Worm (Caenorhabditis elegans) whole organism, L4 larva: ENCODE measurements around the gene F07C3.3.

Experiments
- D1046.2 ChIP-seq: fragments of 200-800 bp; sonication (Bioruptor generic); IDR thresholded peaks from 2 replicates; pipeline ENCODE4 v1.3.6; 2022; ENCODE audit warnings: missing genetic modification characterization, missing compliant biosample characterization
- F37D6.2 ChIP-seq: sonication (generic microtip); optimal IDR thresholded peaks from 2 replicates; lab custom pipeline; 2016; ENCODE audit warnings: mild to moderate bottlenecking, missing genetic modification characterization, missing compliant biosample characterization
- F44E2.7 ChIP-seq: fragments of 200-800 bp; sonication (Bioruptor generic); IDR thresholded peaks from 2 replicates; pipeline ENCODE4 v2.1.2; 2022; ENCODE audit warnings: missing genetic modification characterization, missing compliant biosample characterization
- F49E8.2 ChIP-seq: sonication (generic microtip); optimal IDR thresholded peaks from 2 replicates; lab custom pipeline; 2016; ENCODE audit warnings: missing compliant biosample characterization, mild to moderate bottlenecking, missing genetic modification characterization, borderline replicate concordance
- Y48G9A.11 ChIP-seq: fragments of 200-800 bp; sonication (Bioruptor generic); IDR thresholded peaks from 2 replicates; pipeline ENCODE4 v1.3.6; 2022; ENCODE audit warnings: missing genetic modification reagents, missing genetic modification characterization, missing compliant biosample characterization
- Y5F2A.4 ChIP-seq: fragments of 200-800 bp; sonication (Bioruptor generic); optimal IDR thresholded peaks from 2 replicates; lab custom pipeline; 2018; ENCODE audit warnings: mild to moderate bottlenecking, missing genetic modification characterization, missing compliant biosample characterization
- aha-1 ChIP-seq: fragments of 150-350 bp; peaks from one replicate; lab custom pipeline; 2014; ENCODE audit warnings: missing biosample characterization, missing genetic modification characterization
- aly-2 ChIP-seq: sonication (generic microtip); optimal IDR thresholded peaks from 2 replicates; lab custom pipeline; 2018; ENCODE audit warnings: missing biosample characterization, missing genetic modification characterization
- ama-1 ChIP-seq: fragments of 150-350 bp; optimal IDR thresholded peaks from 2 replicates; lab custom pipeline; 2014; ENCODE audit warnings: inconsistent platforms, mixed read lengths
- ceh-28 ChIP-seq: fragments of 150-350 bp; optimal IDR thresholded peaks from 2 replicates; lab custom pipeline; 2014; ENCODE audit warnings: missing biosample characterization, missing genetic modification reagents, missing genetic modification characterization
- ces-1 ChIP-seq: fragments of 150-350 bp; sonication (generic microtip); optimal IDR thresholded peaks from 4 replicates; lab custom pipeline; 2014; ENCODE audit warnings: missing biosample characterization, missing genetic modification reagents, missing genetic modification characterization
- ctbp-1 ChIP-seq: fragments of 200-800 bp; sonication (Bioruptor generic); IDR thresholded peaks from 2 replicates; pipeline ENCODE4 v1.3.6; 2022; ENCODE audit warnings: missing genetic modification reagents, missing genetic modification characterization, missing compliant biosample characterization
- dmd-8 ChIP-seq: fragments of 200-800 bp; sonication (Bioruptor generic); IDR thresholded peaks from 2 replicates; pipeline ENCODE4 v1.3.6; 2022; ENCODE audit warnings: missing genetic modification characterization, missing compliant biosample characterization
- dpl-1 ChIP-seq: fragments of 150-350 bp; optimal IDR thresholded peaks from 2 replicates; lab custom pipeline; 2014; ENCODE audit warnings: missing biosample characterization, missing genetic modification reagents, missing genetic modification characterization
- duxl-1 ChIP-seq: sonication (generic microtip); optimal IDR thresholded peaks from 2 replicates; lab custom pipeline; 2016; ENCODE audit warnings: mild to moderate bottlenecking, missing genetic modification characterization, moderate library complexity, missing compliant biosample characterization; ENCODE audit not compliant: poor library complexity
- dve-1 ChIP-seq: sonication (generic microtip); optimal IDR thresholded peaks from 2 replicates; lab custom pipeline; 2017; ENCODE audit warnings: antibody characterized with exemption, mild to moderate bottlenecking, missing genetic modification characterization, missing compliant biosample characterization; ENCODE audit not compliant: insufficient read depth
- fkh-10 ChIP-seq: fragments of 150-350 bp; optimal IDR thresholded peaks from 2 replicates; lab custom pipeline; 2014; ENCODE audit warnings: missing biosample characterization, missing genetic modification reagents, missing genetic modification characterization
- gei-8 ChIP-seq: fragments of 200-800 bp; sonication (Bioruptor generic); optimal IDR thresholded peaks from 2 replicates; lab custom pipeline; 2018; ENCODE audit warnings: mild to moderate bottlenecking, missing genetic modification characterization, missing compliant biosample characterization
- hlh-11 ChIP-seq: fragments of 200-800 bp; sonication (Bioruptor generic); optimal IDR thresholded peaks from 2 replicates; lab custom pipeline; 2018; ENCODE audit warnings: mild to moderate bottlenecking, missing genetic modification characterization, missing compliant biosample characterization
- hlh-30 ChIP-seq: sonication (generic microtip); optimal IDR thresholded peaks from 2 replicates; lab custom pipeline; 2017; ENCODE audit warnings: antibody characterized with exemption, mild to moderate bottlenecking, missing genetic modification characterization, missing compliant biosample characterization; ENCODE audit not compliant: insufficient read depth
- hmg-1.1 ChIP-seq: fragments of 200-800 bp; sonication (Bioruptor generic); IDR thresholded peaks from 2 replicates; pipeline ENCODE4 v1.3.6; 2022; ENCODE audit warnings: missing genetic modification reagents, missing genetic modification characterization, missing compliant biosample characterization
- lim-7 ChIP-seq: fragments of 200-800 bp; sonication (Bioruptor generic); IDR thresholded peaks from 2 replicates; pipeline ENCODE4 v1.3.6; 2022; ENCODE audit warnings: missing genetic modification characterization, missing compliant biosample characterization
- lin-1 ChIP-seq: fragments of 200-800 bp; sonication (Bioruptor generic); IDR thresholded peaks from 2 replicates; pipeline ENCODE4 v1.3.6; 2022; ENCODE audit warnings: missing genetic modification reagents, missing genetic modification characterization, missing compliant biosample characterization
- lin-15B ChIP-seq: fragments of 150-350 bp; sonication (generic microtip); optimal IDR thresholded peaks from 3 replicates; lab custom pipeline; 2014; ENCODE audit warnings: missing biosample characterization, missing genetic modification characterization
- lin-38 ChIP-seq: fragments of 200-800 bp; sonication (Bioruptor generic); IDR thresholded peaks from 2 replicates; pipeline ENCODE4 v1.3.6; 2022; ENCODE audit warnings: missing genetic modification reagents, missing genetic modification characterization, missing compliant biosample characterization
- lsy-2 ChIP-seq, 2 experiments: fragments of 150-350 bp in 1 of 2; sonication (generic microtip) in 1 of 2; optimal IDR thresholded peaks; 2 replicates each; lab custom pipeline; 2014 to 2017; ENCODE audit warnings: missing biosample characterization in 2 of 2, missing genetic modification characterization in 2 of 2
- mdl-1 ChIP-seq, 2 experiments: fragments of 150-350 bp in 1 of 2; sonication (generic microtip) in 1 of 2; optimal IDR thresholded peaks; 2 replicates each; lab custom pipeline; 2014 to 2017; ENCODE audit warnings: missing biosample characterization in 2 of 2, missing genetic modification characterization in 2 of 2
- mep-1 ChIP-seq: fragments of 150-350 bp; sonication (generic microtip); optimal IDR thresholded peaks from 3 replicates; lab custom pipeline; 2014; ENCODE audit warnings: missing biosample characterization, missing genetic modification characterization
- mes-2 ChIP-seq: sonication (generic microtip); optimal IDR thresholded peaks from 2 replicates; lab custom pipeline; 2016; ENCODE audit warnings: missing genotype, mild to moderate bottlenecking, missing genetic modification characterization, missing compliant biosample characterization; ENCODE audit not compliant: poor library complexity, severe bottlenecking
- nhr-102 ChIP-seq: sonication (generic microtip); optimal IDR thresholded peaks from 2 replicates; lab custom pipeline; 2016; ENCODE audit warnings: mild to moderate bottlenecking, missing genetic modification characterization, moderate library complexity, missing compliant biosample characterization
- nhr-25 ChIP-seq: sonication (generic microtip); optimal IDR thresholded peaks from 2 replicates; lab custom pipeline; 2017; ENCODE audit warnings: missing genetic modification characterization, mild to moderate bottlenecking, missing compliant biosample characterization, antibody characterized with exemption, moderate library complexity, borderline replicate concordance; ENCODE audit not compliant: insufficient read depth
- nhr-28 ChIP-seq: fragments of 150-350 bp; optimal IDR thresholded peaks from 2 replicates; lab custom pipeline; 2014; ENCODE audit warnings: missing biosample characterization, missing genetic modification characterization
- nhr-41 ChIP-seq: fragments of 200-800 bp; sonication (Bioruptor generic); IDR thresholded peaks from 2 replicates; pipeline ENCODE4 v1.3.6; 2022; ENCODE audit warnings: missing genetic modification reagents, missing genetic modification characterization, missing compliant biosample characterization
- nhr-6 ChIP-seq: fragments of 150-350 bp; optimal IDR thresholded peaks from 2 replicates; lab custom pipeline; 2014; ENCODE audit warnings: missing biosample characterization, missing genetic modification characterization
- nhr-77 ChIP-seq: fragments of 150-350 bp; optimal IDR thresholded peaks from 2 replicates; lab custom pipeline; 2014; ENCODE audit warnings: missing biosample characterization, missing genetic modification characterization
- rbr-2 ChIP-seq: sonication (generic microtip); optimal IDR thresholded peaks from 2 replicates; lab custom pipeline; 2016; ENCODE audit warnings: missing genotype, missing genetic modification characterization, missing compliant biosample characterization
- saeg-2 ChIP-seq: fragments of 200-800 bp; sonication (Bioruptor generic); IDR thresholded peaks from 2 replicates; pipeline ENCODE4 v1.3.6; 2022; ENCODE audit warnings: missing genetic modification reagents, missing genetic modification characterization, missing compliant biosample characterization
- sdz-12 ChIP-seq: fragments of 200-800 bp; sonication (Bioruptor generic); optimal IDR thresholded peaks from 2 replicates; lab custom pipeline; 2018; ENCODE audit warnings: mild to moderate bottlenecking, missing genetic modification characterization, missing compliant biosample characterization
- skn-1 ChIP-seq: fragments of 150-350 bp; optimal IDR thresholded peaks from 2 replicates; lab custom pipeline; 2014; ENCODE audit warnings: missing biosample characterization, missing genetic modification characterization
- snpc-1.2 ChIP-seq: fragments of 200-800 bp; sonication (Bioruptor generic); IDR thresholded peaks from 2 replicates; pipeline ENCODE4 v1.3.6; 2022; ENCODE audit warnings: missing genetic modification reagents, missing genetic modification characterization, missing compliant biosample characterization
- spr-1 ChIP-seq: sonication (generic microtip); optimal IDR thresholded peaks from 2 replicates; lab custom pipeline; 2016; ENCODE audit warnings: mild to moderate bottlenecking, missing genetic modification characterization, missing compliant biosample characterization
- unc-39 ChIP-seq: sonication (generic microtip); optimal IDR thresholded peaks from 2 replicates; lab custom pipeline; 2017; ENCODE audit warnings: missing biosample characterization, missing genetic modification characterization
- zfp-2 ChIP-seq: sonication (generic microtip); optimal IDR thresholded peaks from 2 replicates; lab custom pipeline; 2016; ENCODE audit warnings: mild to moderate bottlenecking, missing genetic modification characterization, missing compliant biosample characterization
- zip-11 ChIP-seq: fragments of 200-800 bp; sonication (Bioruptor generic); IDR thresholded peaks from 2 replicates; pipeline ENCODE4 v1.3.6; 2022; ENCODE audit warnings: missing genetic modification characterization, missing compliant biosample characterization

The F07C3.3 gene

ce11 chrV:9220444-9220843, 11.8 kb downstream of the F07C3.3 start (continued):
- TF ChIP-seq duxl-1 (tag; lab: Kevin White, UChicago), result no peak
- TF ChIP-seq zfp-2 (tag; lab: Kevin White, UChicago), result no peak
- no peak for TF ChIP-seq fkh-10 (GFP tag; lab: Kevin White, UChicago)
- TF ChIP-seq D1046.2 (GFP tag; lab: Robert Waterston, UW), result no peak
- no peak for TF ChIP-seq nhr-102
- TF ChIP-seq F44E2.7, result no peak
- peak; percentile 16 for TF ChIP-seq hlh-11 (tag; lab: Kevin White, UChicago)
- no peak for TF ChIP-seq dve-1 (tag; lab: Kevin White, UChicago)
- no peak for TF ChIP-seq skn-1 (tag; lab: Kevin White, UChicago)
- no peak for TF ChIP-seq dmd-8 (GFP tag; lab: Robert Waterston, UW)
- no peak for TF ChIP-seq spr-1 (tag; lab: Kevin White, UChicago)
- peak; percentile 69 for TF ChIP-seq hlh-30 (tag; lab: Kevin White, UChicago)
- no peak for TF ChIP-seq sdz-12 (GFP tag; lab: Kevin White, UChicago)
- TF ChIP-seq mes-2, result peak; percentile 72
- TF ChIP-seq lin-15B (tag; lab: Kevin White, UChicago), result no peak
- TF ChIP-seq lsy-2 (tag; optimal IDR thresholded peaks at IDR 0.05; lab: Kevin White, UChicago), result peak in 1 of 2 experiments; percentile 51
- TF ChIP-seq ama-1 (lab: Kevin White, UChicago), result peak; percentile 8
- TF ChIP-seq ctbp-1 (GFP tag; lab: Robert Waterston, UW), result no peak
- no peak for TF ChIP-seq zip-11 (GFP tag; lab: Robert Waterston, UW)
- peak; percentile 27 for TF ChIP-seq rbr-2 (tag; lab: Kevin White, UChicago)
- no peak for TF ChIP-seq mdl-1 (tag; optimal IDR thresholded peaks at IDR 0.05; lab: Kevin White, UChicago)
- no peak for TF ChIP-seq lin-1 (GFP tag; lab: Robert Waterston, UW)
- TF ChIP-seq nhr-41, result no peak
- TF ChIP-seq dpl-1 (GFP tag; lab: Kevin White, UChicago), result peak; percentile 80
- TF ChIP-seq nhr-6 (tag; lab: Kevin White, UChicago), result peak; percentile 64

DNA sequence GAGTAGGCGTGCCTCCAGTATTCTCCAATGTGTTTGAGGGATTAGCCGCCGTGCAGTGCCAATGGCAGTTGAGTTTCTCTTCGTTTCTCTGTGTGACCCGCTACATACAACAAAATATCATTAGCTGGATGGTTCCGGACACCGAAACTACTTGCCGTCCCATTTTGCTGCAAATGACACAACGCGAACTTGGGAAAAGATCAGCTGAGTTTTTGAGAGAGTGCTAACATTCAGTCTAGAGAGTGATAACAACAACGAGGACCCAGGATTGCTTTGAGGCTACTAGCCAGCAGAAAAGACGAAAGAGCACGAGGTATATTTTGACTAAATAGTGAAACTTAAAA, 12.8 kb downstream of the F07C3.3 start:
- TF ChIP-seq hlh-11 (tag; lab: Kevin White, UChicago) (no peak), Y48G9A.11 (GFP tag; lab: Robert Waterston, UW) (no peak), aha-1 (tag; lab: Kevin White, UChicago) (peak; percentile 75), lim-7 (GFP tag; lab: Robert Waterston, UW) (no peak), hlh-30 (tag; lab: Kevin White, UChicago) (no peak), gei-8 (GFP tag; lab: Kevin White, UChicago) (no peak), hmg-1.1 (GFP tag; lab: Robert Waterston, UW) (0 out of 2 replicates have a peak, but pooled peaks have one; percentile 27)

- TF ChIP-seq lin-38 (GFP tag; lab: Robert Waterston, UW) (no peak), unc-39 (no peak), zip-11 (GFP tag; lab: Robert Waterston, UW) (no peak), ces-1 (no peak), dmd-8 (GFP tag; lab: Robert Waterston, UW) (no peak), F49E8.2 (tag; lab: Kevin White, UChicago) (no peak), saeg-2 (GFP tag; lab: Robert Waterston, UW) (no peak), dve-1 (tag; lab: Kevin White, UChicago) (peak; percentile 26), Y5F2A.4 (no peak), hmg-1.1 (GFP tag; lab: Robert Waterston, UW) (no peak; the same call in 1 of the 2 replicates), ama-1 (lab: Kevin White, UChicago) (no peak), nhr-25 (tag; lab: Kevin White, UChicago) (no peak), lsy-2 (tag; optimal IDR thresholded peaks at IDR 0.05; lab: Kevin White, UChicago) (peak in 1 of 2 experiments; percentile 4), rbr-2 (tag; lab: Kevin White, UChicago) (no peak), nhr-6 (tag; lab: Kevin White, UChicago) (no peak), aly-2 (tag; lab: Kevin White, UChicago) (no peak), mep-1 (tag; lab: Kevin White, UChicago) (peak; percentile 12), nhr-77 (no peak), ctbp-1 (GFP tag; lab: Robert Waterston, UW) (peak; percentile 48; the same call in 1 of the 2 replicates), Y48G9A.11 (GFP tag; lab: Robert Waterston, UW) (no peak), F37D6.2 (tag; lab: Kevin White, UChicago) (peak; percentile 4), skn-1 (tag; lab: Kevin White, UChicago) (no peak), mes-2 (peak; percentile 25), ceh-28 (no peak), snpc-1.2 (no peak), nhr-28 (no peak)
Measured at ce11 chrV:9218655-9219389, 13.4 kb downstream of the F07C3.3 start.
